Fruit fly (Drosophila melanogaster): ENCODE data around the gene Hsp23.

The Hsp23 gene

DNA sequence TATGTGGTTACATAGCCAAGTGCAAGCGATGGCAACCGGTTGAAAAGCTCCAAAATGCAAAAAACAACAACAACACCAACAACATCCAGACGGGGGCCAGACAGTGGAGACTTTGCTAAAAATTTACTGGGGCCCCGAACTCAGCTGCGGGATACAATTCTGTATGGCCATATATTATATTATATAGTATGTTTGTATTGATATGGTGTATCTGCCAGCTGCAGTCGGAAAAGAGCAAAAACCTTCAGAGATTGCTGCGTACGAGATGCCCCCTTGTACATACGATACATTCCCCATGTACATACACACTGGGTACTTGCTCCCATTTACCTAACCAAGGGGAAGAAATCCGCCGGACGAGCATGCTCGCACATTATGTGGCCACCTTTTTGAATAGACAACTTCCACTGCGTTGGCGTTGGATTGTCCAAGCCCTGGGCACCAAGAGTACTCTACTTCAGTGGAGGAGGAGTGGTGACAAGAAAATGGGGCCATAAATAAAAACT is 1.3 kb upstream of the Hsp23 start:
- TF ChIP-seq noc (tag; optimal IDR thresholded peaks at IDR 0.05) = no peak

dm6 chr3L:9383345-9384075 is 1.8 kb downstream of the Hsp23 start, which contains the start of gene Hsp27:
TSS of gene Hsp27 (plus strand) at chr3L:9384063.
- TF ChIP-seq noc (tag; optimal IDR thresholded peaks at IDR 0.05) = peak; percentile 98

dm6 chr3L:9384445-9385079 is 2.9 kb downstream of the Hsp23 start:
- TF ChIP-seq noc (tag; optimal IDR thresholded peaks at IDR 0.05) = no peak

- no peak for TF ChIP-seq noc (tag; optimal IDR thresholded peaks at IDR 0.05)
Observed at dm6 chr3L:9391340-9391980, 9.8 kb downstream of the Hsp23 start.

dm6 chr3L:9396038-9396437 is 14.4 kb downstream of the Hsp23 start:
- TF ChIP-seq noc (tag; optimal IDR thresholded peaks at IDR 0.05) = no peak

DNA sequence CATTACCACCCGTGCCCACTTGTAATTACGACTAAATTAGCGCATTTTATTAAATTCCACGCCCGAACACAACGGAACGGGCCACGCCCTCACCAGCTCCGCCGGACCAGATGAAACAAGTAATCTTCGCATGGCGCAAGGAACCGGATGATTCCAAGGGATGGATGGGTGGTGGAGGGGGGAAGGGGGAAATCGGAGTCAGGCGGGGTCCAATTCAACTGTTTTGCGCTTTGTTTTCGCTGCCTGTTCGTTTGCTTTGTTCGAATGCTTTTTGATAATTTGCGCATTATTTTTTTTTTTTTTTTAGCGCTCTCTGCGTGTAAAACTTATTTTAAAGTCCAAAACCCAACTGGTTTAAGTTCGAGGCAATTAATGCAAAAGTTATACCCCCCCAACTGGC is 15.0 kb downstream of the Hsp23 start:
- no peak for TF ChIP-seq noc (tag; optimal IDR thresholded peaks at IDR 0.05)

DNA sequence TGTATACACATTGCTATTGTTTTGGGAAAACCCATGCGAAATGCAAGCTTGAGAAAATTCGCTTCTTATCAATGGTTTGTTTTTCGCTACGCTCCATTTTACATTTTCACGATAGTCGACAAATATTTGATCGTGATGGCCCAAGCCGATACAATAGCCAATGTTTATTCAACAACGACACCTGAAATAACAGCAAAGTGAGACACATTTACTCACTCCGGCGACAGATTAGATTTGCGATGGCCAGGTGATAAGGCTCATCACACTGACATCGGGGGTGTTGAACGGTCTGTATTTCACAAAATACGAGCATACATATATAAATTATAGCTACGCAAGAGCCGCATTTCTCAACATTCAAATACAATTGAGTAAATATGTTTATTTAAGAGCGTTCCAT is 15.5 kb downstream of the Hsp23 start:
- TF ChIP-seq noc (tag; optimal IDR thresholded peaks at IDR 0.05) = peak; percentile 89

- no peak for TF ChIP-seq noc (tag; optimal IDR thresholded peaks at IDR 0.05)
Observed at dm6 chr3L:9398028-9398427, 16.3 kb downstream of the Hsp23 start.

DNA sequence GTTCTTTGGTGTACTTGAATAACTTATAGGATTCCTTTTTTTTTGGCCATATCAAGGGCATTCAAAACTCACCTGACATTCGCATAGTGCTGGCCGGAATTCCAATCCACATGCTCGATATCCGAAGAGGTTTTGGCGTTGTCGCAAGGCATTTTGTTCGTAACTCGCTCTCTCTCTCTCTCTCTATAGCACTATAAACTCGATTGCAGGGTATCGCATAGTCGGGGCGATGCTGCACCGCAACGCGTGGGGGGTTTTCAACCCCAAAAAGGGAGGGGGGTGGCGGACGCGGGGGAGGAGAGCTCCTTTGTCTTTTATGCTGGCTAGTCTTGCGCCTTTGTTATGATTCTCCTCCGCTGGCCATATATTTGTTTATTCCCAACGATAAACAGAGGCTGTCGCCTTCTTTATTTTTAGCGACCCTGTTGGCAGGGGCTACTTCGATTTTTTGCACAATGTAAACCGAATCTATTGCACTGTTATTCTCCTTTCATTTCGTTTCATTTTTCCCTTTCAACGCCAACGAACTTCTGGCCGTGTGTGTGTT is 16.8 kb downstream of the Hsp23 start:
- TF ChIP-seq noc (tag; optimal IDR thresholded peaks at IDR 0.05) = no peak

DNA sequence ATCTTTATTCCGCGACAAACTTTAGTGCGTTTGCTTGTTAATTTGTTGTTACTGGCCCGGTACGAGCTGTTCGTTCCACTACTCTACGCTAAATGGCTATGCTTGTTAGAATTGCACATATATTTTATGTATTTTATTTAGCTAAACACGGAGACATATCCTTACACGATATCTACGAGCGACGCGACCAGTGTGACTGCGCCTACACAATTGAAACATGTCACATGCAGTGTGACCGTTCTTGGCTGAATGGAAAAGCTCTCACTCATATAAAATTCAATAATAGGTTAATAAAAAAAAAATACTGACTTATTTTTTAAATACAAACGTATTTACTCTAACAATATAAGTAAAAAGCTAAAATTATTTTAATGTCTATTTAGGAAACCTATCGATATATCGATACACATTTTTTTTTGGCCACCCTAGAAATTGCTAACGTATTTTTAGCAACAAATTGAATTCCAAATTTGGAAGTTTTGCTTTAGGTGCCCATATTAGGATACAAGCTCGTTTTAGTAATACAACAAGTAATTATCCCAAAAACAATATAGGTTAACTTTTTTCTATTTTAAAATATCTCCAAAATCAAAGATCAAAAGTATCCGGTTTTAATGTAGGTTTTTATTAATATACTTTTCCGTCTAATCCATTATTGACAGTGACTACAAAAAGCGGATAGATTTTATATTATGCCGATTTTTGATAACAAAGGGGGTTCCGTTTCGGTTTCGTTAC is 17.5 kb downstream of the Hsp23 start, which contains the start of gene CG4080:
TSS of gene CG4080 (minus strand) at position 215 of the 738 bp plus-strand sequence.
- peak; percentile 16 for TF ChIP-seq noc (tag; optimal IDR thresholded peaks at IDR 0.05)

dm6 chr3L:9399855-9400254 is 18.2 kb downstream of the Hsp23 start:
- TF ChIP-seq noc (tag; optimal IDR thresholded peaks at IDR 0.05) = no peak

- no peak for TF ChIP-seq noc (tag; optimal IDR thresholded peaks at IDR 0.05)
Observed at dm6 chr3L:9400697-9401353, 19.1 kb downstream of the Hsp23 start.

DNA sequence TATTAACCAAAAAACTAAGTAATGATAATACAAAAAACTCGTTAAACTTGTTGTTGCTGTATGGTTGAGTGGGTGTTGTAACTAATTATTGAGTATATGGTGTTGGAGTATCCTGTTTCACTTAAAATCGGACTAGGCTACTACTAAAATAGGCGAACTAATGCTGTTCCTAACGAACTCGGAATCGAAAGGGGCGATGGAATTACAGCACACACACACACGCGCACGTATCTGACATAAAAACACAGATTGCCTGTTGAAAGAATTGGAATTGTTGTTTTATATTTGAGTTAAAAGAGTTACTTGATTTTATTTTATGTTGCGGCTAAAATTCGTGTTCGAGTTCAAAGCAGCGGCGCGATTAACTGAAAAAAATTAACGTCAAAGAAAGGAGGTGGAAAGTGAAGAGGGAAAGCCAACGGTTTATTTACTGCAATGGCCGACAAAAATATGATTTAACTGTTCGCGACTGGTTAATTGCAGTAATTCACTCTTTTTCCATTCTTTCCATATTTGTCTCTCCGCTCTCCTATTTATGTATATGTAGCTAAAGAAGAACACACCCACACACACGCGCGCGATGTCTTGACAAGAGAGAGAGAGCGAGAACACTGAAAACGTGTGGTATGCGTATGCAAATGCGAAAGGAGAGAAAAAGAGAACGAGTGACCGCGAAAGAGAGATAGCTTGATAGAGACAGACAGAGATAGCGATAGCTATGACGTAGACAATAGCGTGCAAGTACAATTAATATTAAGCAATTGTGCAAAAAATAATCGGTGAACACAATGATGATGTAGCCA is 19.9 kb downstream of the Hsp23 start:
- TF ChIP-seq noc (tag; optimal IDR thresholded peaks at IDR 0.05) = no peak

DNA sequence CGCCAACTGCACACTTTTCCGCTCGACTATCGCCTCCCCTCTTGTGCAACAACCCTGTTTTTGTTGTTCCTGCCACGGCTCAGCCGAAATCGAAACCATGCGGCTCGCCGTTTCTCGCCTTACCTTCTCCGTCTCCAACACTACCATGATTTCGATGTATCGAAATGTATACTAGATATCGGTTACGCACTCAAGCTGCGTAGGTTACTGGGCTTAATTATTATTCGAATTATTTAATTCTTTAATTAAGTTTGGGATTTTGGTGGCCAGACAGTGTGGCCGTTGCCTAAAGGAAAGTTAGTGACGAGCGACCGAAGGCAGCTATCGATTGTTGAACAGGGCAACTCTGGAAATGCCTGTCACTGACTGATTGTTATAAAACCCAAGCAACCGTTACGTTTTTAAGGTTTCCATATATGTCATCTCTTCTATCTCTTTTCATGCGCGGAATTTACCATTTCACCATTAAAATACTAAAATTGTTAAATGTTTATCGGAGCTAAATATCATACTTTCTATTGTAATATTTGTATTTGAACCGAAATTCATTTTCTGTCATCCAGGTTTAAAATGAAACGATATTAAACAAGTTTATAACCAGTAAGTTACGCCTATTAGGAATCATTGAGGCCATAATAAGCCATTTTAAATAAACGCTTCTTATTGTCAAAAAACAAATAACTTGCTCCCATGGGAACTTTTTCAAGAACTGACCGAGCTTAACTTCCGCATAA is 20.6 kb downstream of the Hsp23 start, which contains the start of gene eIF4E1:
TSS of gene eIF4E1 (minus strand) at position 304 of the 734 bp plus-strand sequence.
- no peak for TF ChIP-seq noc (tag; optimal IDR thresholded peaks at IDR 0.05)
